Fruit fly (Drosophila melanogaster) whole organism, adult: Measurements from ENCODE around the gene VGlut.
A peak's percentile ranks its signal among the peaks of the same experiment; 100 is the strongest.

Experiments used
- CG11617 ChIP-seq: fragments of 200-800 bp; sonication (Bioruptor generic); optimal IDR thresholded peaks from 2 replicates; lab custom pipeline; 2017; ENCODE audit warnings: mild to moderate bottlenecking, missing biosample characterization, missing genetic modification reagents, missing genetic modification characterization
- CG33017 ChIP-seq: fragments of 200-800 bp; sonication (Bioruptor generic); optimal IDR thresholded peaks from 2 replicates; lab custom pipeline; 2018; ENCODE audit warnings: missing biosample characterization, mild to moderate bottlenecking, missing genetic modification characterization, moderate library complexity
- CG7101 ChIP-seq: fragments of 200-800 bp; sonication (Bioruptor generic); optimal IDR thresholded peaks from 2 replicates; lab custom pipeline; 2018; ENCODE audit warnings: missing biosample characterization, mild to moderate bottlenecking, missing genetic modification characterization, moderate library complexity
- Crg-1 ChIP-seq: fragments of 200-800 bp; sonication (Bioruptor generic); optimal IDR thresholded peaks from 2 replicates; lab custom pipeline; 2016; ENCODE audit warnings: missing biosample characterization, missing genetic modification characterization
- Hr96 ChIP-seq: fragments of 200-800 bp; sonication (Bioruptor generic); optimal IDR thresholded peaks from 2 replicates; lab custom pipeline; 2016; ENCODE audit warnings: missing biosample characterization, missing genetic modification characterization
- cic ChIP-seq: fragments of 200-800 bp; sonication (Bioruptor generic); optimal IDR thresholded peaks from 2 replicates; lab custom pipeline; 2017; ENCODE audit warnings: missing biosample characterization, mild to moderate bottlenecking, missing genetic modification characterization, moderate library complexity
- cnc ChIP-seq, 2 experiments: fragments of >200 bp; optimal IDR thresholded peaks; 2 replicates each; lab custom pipeline; 2017
- ovo ChIP-seq: fragments of 200-800 bp; sonication (Bioruptor generic); optimal IDR thresholded peaks from 2 replicates; lab custom pipeline; 2016; ENCODE audit warnings: missing biosample characterization, missing genetic modification characterization

dm6 chr2L:2370352-2370751, 29.7 kb upstream of the VGlut start:
- no peak for TF ChIP-seq CG7101 (tag; lab: Kevin White, UChicago)
- TF ChIP-seq Crg-1 (GFP tag; lab: Kevin White, UChicago), result no peak
- TF ChIP-seq ovo (GFP tag; lab: Kevin White, UChicago), result no peak
- TF ChIP-seq cic, result peak; percentile 5
- TF ChIP-seq Hr96 (GFP tag; lab: Kevin White, UChicago), result no peak
- TF ChIP-seq cnc (optimal IDR thresholded peaks at IDR 0.05; lab: Kevin White, UChicago), result no peak
- no peak for TF ChIP-seq CG33017 (tag; lab: Kevin White, UChicago)
- no peak for TF ChIP-seq CG11617 (GFP tag; lab: Kevin White, UChicago)
